Worm (Caenorhabditis elegans): ENCODE measurements around the gene T04C12.8.

T04C12.8 gene

DNA sequence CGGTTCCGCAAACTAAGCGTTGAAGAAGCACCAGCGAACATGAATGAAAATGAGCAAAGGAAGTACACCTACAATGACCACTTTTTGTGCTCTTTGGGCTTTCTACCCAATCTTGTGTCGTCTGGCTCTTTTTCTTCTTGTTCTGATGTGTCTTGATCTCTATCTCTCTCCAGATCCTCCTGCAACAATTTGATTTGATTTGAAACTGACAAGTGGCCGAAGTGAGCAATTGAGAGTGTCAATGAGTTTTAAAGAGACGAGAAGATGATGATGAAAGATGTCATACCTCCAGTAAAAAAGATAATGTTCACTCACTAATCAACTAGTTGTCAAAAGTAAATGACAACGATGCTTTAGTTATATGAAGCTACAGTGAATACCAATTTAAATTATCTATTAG lies 34.4 kb downstream of the T04C12.8 start, which contains the start of gene pptr-2:
TSS of gene pptr-2 (minus strand) at position 184 of the 400 bp plus-strand sequence.
- peak; percentile 92 for TF ChIP-seq unc-55 (GFP tag; optimal IDR thresholded peaks at IDR 0.05)
- TF ChIP-seq rnt-1 (tag; optimal IDR thresholded peaks at IDR 0.05): peak; percentile 32
- TF ChIP-seq pag-3 (tag; optimal IDR thresholded peaks at IDR 0.05; ENCODE audit: borderline replicate concordance): no peak

DNA sequence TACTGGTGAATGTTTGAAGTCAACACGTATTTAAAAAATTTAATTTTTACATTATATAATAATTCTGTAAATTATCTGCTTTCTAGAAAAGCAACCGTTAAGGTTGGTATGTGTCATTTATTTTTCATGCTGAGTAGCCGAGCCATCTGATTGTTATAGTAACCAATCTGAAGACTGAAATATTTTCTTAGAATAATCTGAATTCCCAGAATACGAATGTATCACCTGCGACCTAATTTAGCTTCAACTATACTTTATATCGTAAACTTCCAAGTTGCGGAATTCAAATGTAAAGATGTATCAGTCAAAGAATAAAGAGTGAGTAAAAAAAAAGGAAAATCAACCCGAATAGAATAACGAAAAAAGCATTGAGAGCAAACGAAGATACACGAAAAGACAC lies 35.9 kb downstream of the T04C12.8 start:
- no peak for TF ChIP-seq sox-2 (GFP tag; IDR thresholded peaks at IDR 0.05)
- no peak for TF ChIP-seq hlh-8 (tag; optimal IDR thresholded peaks at IDR 0.05)
- no peak for TF ChIP-seq dve-1 (tag; optimal IDR thresholded peaks at IDR 0.05)
- no peak for TF ChIP-seq nhr-11 (tag; optimal IDR thresholded peaks at IDR 0.05)
- no peak for TF ChIP-seq gmeb-2 (tag; optimal IDR thresholded peaks at IDR 0.05)
- no peak for TF ChIP-seq ceh-9 (tag; optimal IDR thresholded peaks at IDR 0.05)
- no peak for TF ChIP-seq odd-2 (tag; optimal IDR thresholded peaks at IDR 0.05)
- no peak for TF ChIP-seq hlh-6 (tag; optimal IDR thresholded peaks at IDR 0.05)
- no peak for TF ChIP-seq ceh-14 (tag; optimal IDR thresholded peaks at IDR 0.05)
- TF ChIP-seq tbx-2 (tag; optimal IDR thresholded peaks at IDR 0.05): no peak

DNA sequence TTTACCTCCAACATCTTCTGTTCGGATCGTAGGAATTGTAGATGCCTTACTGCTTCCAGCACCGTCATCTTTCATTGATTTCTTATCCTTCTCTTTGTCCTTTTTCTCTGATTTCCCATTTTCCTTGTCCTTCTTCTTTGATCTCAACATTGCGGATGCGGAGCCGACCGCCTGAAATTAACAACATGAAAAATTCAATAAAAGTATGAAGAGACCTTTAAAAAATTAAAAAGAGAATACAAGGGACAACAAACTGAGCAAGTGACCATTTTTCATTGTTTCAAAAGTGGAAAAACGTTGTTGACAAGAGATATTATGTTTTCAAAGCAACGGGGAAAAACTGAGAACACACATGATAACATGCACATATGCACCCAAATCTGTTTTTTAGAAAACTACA lies 38.5 kb downstream of the T04C12.8 start:
- TF ChIP-seq ceh-24 (tag; optimal IDR thresholded peaks at IDR 0.05): no peak
- TF ChIP-seq odd-2 (tag; optimal IDR thresholded peaks at IDR 0.05): no peak
- TF ChIP-seq ceh-48 (tag; optimal IDR thresholded peaks at IDR 0.05): no peak
- TF ChIP-seq rnt-1 (tag; optimal IDR thresholded peaks at IDR 0.05): no peak
- TF ChIP-seq lim-6 (tag; optimal IDR thresholded peaks at IDR 0.05): no peak
- TF ChIP-seq madf-2 (tag; optimal IDR thresholded peaks at IDR 0.05): no peak
- no peak for TF ChIP-seq fkh-6 (tag; optimal IDR thresholded peaks at IDR 0.05)
- no peak for TF ChIP-seq lin-11 (tag; optimal IDR thresholded peaks at IDR 0.05)
- TF ChIP-seq sdc-2 (tag; optimal IDR thresholded peaks at IDR 0.05): no peak
- TF ChIP-seq T23F11.4 (GFP tag; optimal IDR thresholded peaks at IDR 0.05): no peak
- TF ChIP-seq hlh-30 (tag; optimal IDR thresholded peaks at IDR 0.05; ENCODE audit: insufficient read depth): no peak
- no peak for TF ChIP-seq ceh-45 (GFP tag; IDR thresholded peaks at IDR 0.05)
- TF ChIP-seq hlh-15 (tag; optimal IDR thresholded peaks at IDR 0.05): no peak
- no peak for TF ChIP-seq hlh-6 (tag; optimal IDR thresholded peaks at IDR 0.05)
- TF ChIP-seq fkh-10 (GFP tag; optimal IDR thresholded peaks at IDR 0.05): no peak
- TF ChIP-seq eyg-1 (tag; optimal IDR thresholded peaks at IDR 0.05): no peak

DNA sequence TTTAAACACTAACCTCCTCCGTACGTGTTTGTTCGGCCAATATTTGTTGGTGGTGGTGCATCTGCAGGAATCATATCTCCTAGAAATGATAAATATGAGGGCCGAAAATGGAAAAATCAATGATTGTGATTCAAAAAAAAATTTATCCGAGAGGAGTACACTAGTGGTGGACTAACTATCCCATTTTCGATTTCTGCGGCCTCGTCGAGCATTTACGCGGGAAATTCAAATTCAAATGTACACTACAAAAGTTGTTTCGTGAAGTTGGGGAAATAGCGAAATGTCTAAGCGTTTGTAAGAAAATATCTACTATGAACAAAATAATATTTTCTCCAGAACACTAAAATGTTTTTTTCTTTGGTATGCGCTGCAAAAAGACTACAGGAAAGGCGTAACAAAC lies 39.8 kb downstream of the T04C12.8 start:
- peak; percentile 83 for TF ChIP-seq rnt-1 (tag; optimal IDR thresholded peaks at IDR 0.05)
- TF ChIP-seq che-1 (tag; optimal IDR thresholded peaks at IDR 0.05): no peak
- TF ChIP-seq ttx-3 (tag; optimal IDR thresholded peaks at IDR 0.05): peak; percentile 3
- TF ChIP-seq pag-3 (tag; optimal IDR thresholded peaks at IDR 0.05; ENCODE audit: borderline replicate concordance): no peak
- TF ChIP-seq unc-55 (GFP tag; optimal IDR thresholded peaks at IDR 0.05): no peak
- no peak for TF ChIP-seq lin-11 (tag; optimal IDR thresholded peaks at IDR 0.05)
- TF ChIP-seq ceh-34 (tag; optimal IDR thresholded peaks at IDR 0.05): peak; percentile 47
- TF ChIP-seq ceh-2 (tag; optimal IDR thresholded peaks at IDR 0.05): peak; percentile 86
- TF ChIP-seq elt-4 (tag; optimal IDR thresholded peaks at IDR 0.05): no peak
- TF ChIP-seq hlh-30 (tag; optimal IDR thresholded peaks at IDR 0.05; ENCODE audit: insufficient read depth): no peak
- peak; percentile 87 for TF ChIP-seq tbx-2 (tag; optimal IDR thresholded peaks at IDR 0.05)
- TF ChIP-seq pat-9 (tag; optimal IDR thresholded peaks at IDR 0.05): no peak
- peak; percentile 89 for TF ChIP-seq ets-4 (tag; optimal IDR thresholded peaks at IDR 0.05)
- TF ChIP-seq hlh-6 (tag; optimal IDR thresholded peaks at IDR 0.05): peak; percentile 59
- TF ChIP-seq zip-5 (tag; optimal IDR thresholded peaks at IDR 0.05): peak; percentile 87
- TF ChIP-seq odd-2 (tag; optimal IDR thresholded peaks at IDR 0.05): no peak
- TF ChIP-seq ceh-14 (tag; optimal IDR thresholded peaks at IDR 0.05): peak; percentile 85
- no peak for TF ChIP-seq ceh-18 (tag; optimal IDR thresholded peaks at IDR 0.05)
- peak; percentile 12 for TF ChIP-seq lim-6 (tag; optimal IDR thresholded peaks at IDR 0.05)
- peak; percentile 68 for TF ChIP-seq hlh-8 (tag; optimal IDR thresholded peaks at IDR 0.05)
- peak; percentile 40 for TF ChIP-seq fax-1 (tag; optimal IDR thresholded peaks at IDR 0.05)
- no peak for TF ChIP-seq ceh-19 (GFP tag; optimal IDR thresholded peaks at IDR 0.05)
- no peak for TF ChIP-seq unc-3 (GFP tag; conservative IDR thresholded peaks at IDR 0.05)
- TF ChIP-seq unc-3 (tag; optimal IDR thresholded peaks at IDR 0.05): no peak
- no peak for TF ChIP-seq unc-86 (tag; optimal IDR thresholded peaks at IDR 0.05)
- no peak for TF ChIP-seq sox-2 (GFP tag; IDR thresholded peaks at IDR 0.05)
- no peak for TF ChIP-seq ceh-24 (tag; optimal IDR thresholded peaks at IDR 0.05)
- no peak for TF ChIP-seq K02D7.2 (tag; optimal IDR thresholded peaks at IDR 0.05)
- peak; percentile 30 for TF ChIP-seq unc-42 (tag; optimal IDR thresholded peaks at IDR 0.05)
- peak; percentile 63 for TF ChIP-seq fkh-6 (tag; optimal IDR thresholded peaks at IDR 0.05)
- peak; percentile 35 for TF ChIP-seq madf-2 (tag; optimal IDR thresholded peaks at IDR 0.05)
- TF ChIP-seq ceh-31 (tag; optimal IDR thresholded peaks at IDR 0.05): peak; percentile 94
- peak; percentile 50 for TF ChIP-seq ztf-16 (tag; optimal IDR thresholded peaks at IDR 0.05)
- peak; percentile 25 for TF ChIP-seq ahr-1 (tag; optimal IDR thresholded peaks at IDR 0.05)
- TF ChIP-seq nhr-11 (tag; optimal IDR thresholded peaks at IDR 0.05): no peak

Data from whole organism, late embryonic.